Fruit fly (Drosophila melanogaster) whole organism, embryonic: ENCODE measurements around the gene crc.

Source experiments
- Adf1 ChIP-seq: fragments of 200-800 bp; sonication (Bioruptor generic); IDR thresholded peaks from 2 replicates; pipeline ENCODE4 v1.3.6; 2022; ENCODE audit warnings: missing biosample characterization, missing genetic modification characterization
- Aef1 ChIP-seq: fragments of 200-800 bp; sonication (Bioruptor generic); IDR thresholded peaks from 3 replicates; pipeline ENCODE4 v1.3.6; 2022; ENCODE audit warnings: missing biosample characterization, missing genetic modification characterization
- BEAF-32 ChIP-seq: fragments of 200-800 bp; sonication (Bioruptor generic); optimal IDR thresholded peaks from 3 replicates; lab custom pipeline; 2017; ENCODE audit warnings: missing biosample characterization, missing genetic modification characterization, mild to moderate bottlenecking, moderate library complexity, missing genetic modification reagents
- CG10321 ChIP-seq: fragments of 200-800 bp; sonication (Bioruptor generic); IDR thresholded peaks from 2 replicates; pipeline ENCODE4 v1.3.6; 2022; ENCODE audit warnings: missing biosample characterization, missing genetic modification characterization
- CG10366 ChIP-seq: fragments of 200-800 bp; sonication (Bioruptor generic); IDR thresholded peaks from 2 replicates; pipeline ENCODE4 v1.3.6; 2022; ENCODE audit warnings: missing biosample characterization, missing genetic modification characterization
- CG10543 ChIP-seq: fragments of 200-800 bp; sonication (Bioruptor generic); optimal IDR thresholded peaks from 3 replicates; lab custom pipeline; 2017; ENCODE audit warnings: missing biosample characterization, mild to moderate bottlenecking, missing genetic modification characterization, moderate library complexity
- CG11093 ChIP-seq: fragments of 200-800 bp; sonication (Bioruptor generic); IDR thresholded peaks from 3 replicates; pipeline ENCODE4 v1.3.6; 2022; ENCODE audit warnings: missing biosample characterization, missing genetic modification characterization
- CG11247 ChIP-seq: fragments of 200-800 bp; sonication (Bioruptor generic); IDR thresholded peaks from 2 replicates; pipeline ENCODE4 v1.3.6; 2022; ENCODE audit warnings: missing biosample characterization, missing genetic modification characterization
- CG12104 ChIP-seq: fragments of 200-800 bp; sonication (Bioruptor generic); optimal IDR thresholded peaks from 3 replicates; lab custom pipeline; 2016; ENCODE audit warnings: missing biosample characterization, missing genetic modification characterization
- CG12769 ChIP-seq: fragments of 200-800 bp; sonication (Bioruptor generic); optimal IDR thresholded peaks from 2 replicates; lab custom pipeline; 2019; ENCODE audit warnings: missing biosample characterization, mild to moderate bottlenecking, missing genetic modification characterization, moderate library complexity
- CG13894 ChIP-seq: fragments of 200-800 bp; sonication (Bioruptor generic); optimal IDR thresholded peaks from 3 replicates; lab custom pipeline; 2018; ENCODE audit warnings: missing biosample characterization, mild to moderate bottlenecking, missing genetic modification characterization, moderate library complexity
- CG14014 ChIP-seq: fragments of 200-800 bp; sonication (Bioruptor generic); IDR thresholded peaks from 2 replicates; pipeline ENCODE4 v1.3.6; 2022; ENCODE audit warnings: missing biosample characterization, missing genetic modification characterization
- CG1603 ChIP-seq: fragments of 200-800 bp; sonication (Bioruptor generic); optimal IDR thresholded peaks from 2 replicates; lab custom pipeline; 2019; ENCODE audit warnings: missing biosample characterization, mild to moderate bottlenecking, missing genetic modification characterization, moderate library complexity
- CG1792 ChIP-seq: fragments of 200-800 bp; sonication (Bioruptor generic); optimal IDR thresholded peaks from 2 replicates; lab custom pipeline; 2016; ENCODE audit warnings: missing biosample characterization, missing genetic modification characterization
- CG3065 ChIP-seq: fragments of 200-800 bp; sonication (Bioruptor generic); optimal IDR thresholded peaks from 2 replicates; lab custom pipeline; 2016; ENCODE audit warnings: missing biosample characterization, missing genetic modification characterization
- CG3281 ChIP-seq: fragments of 200-800 bp; sonication (Bioruptor generic); optimal IDR thresholded peaks from 3 replicates; lab custom pipeline; 2017; ENCODE audit warnings: missing biosample characterization, mild to moderate bottlenecking, missing genetic modification characterization
- CG34376 ChIP-seq: fragments of 200-800 bp; sonication (Bioruptor generic); optimal IDR thresholded peaks from 2 replicates; lab custom pipeline; 2018; ENCODE audit warnings: missing biosample characterization, mild to moderate bottlenecking, missing genetic modification characterization
- CG6813 ChIP-seq: fragments of 200-800 bp; sonication (Bioruptor generic); optimal IDR thresholded peaks from 2 replicates; lab custom pipeline; 2017; ENCODE audit warnings: missing biosample characterization, missing genetic modification characterization, mild to moderate bottlenecking, moderate library complexity, missing genetic modification reagents
- CG7372 ChIP-seq: fragments of 200-800 bp; sonication (Bioruptor generic); IDR thresholded peaks from 2 replicates; pipeline ENCODE4 v1.3.6; 2022; ENCODE audit warnings: missing biosample characterization, missing genetic modification characterization
- CG7745 ChIP-seq: fragments of 200-800 bp; sonication (Bioruptor generic); optimal IDR thresholded peaks from 2 replicates; lab custom pipeline; 2018; ENCODE audit warnings: missing biosample characterization, mild to moderate bottlenecking, missing genetic modification characterization, moderate library complexity
- CG7987 ChIP-seq: fragments of 200-800 bp; sonication (Bioruptor generic); optimal IDR thresholded peaks from 2 replicates; lab custom pipeline; 2018; ENCODE audit warnings: missing biosample characterization, mild to moderate bottlenecking, missing genetic modification characterization, moderate library complexity
- CG9215 ChIP-seq: fragments of 200-800 bp; sonication (Bioruptor generic); IDR thresholded peaks from 2 replicates; pipeline ENCODE4 v1.3.6; 2022; ENCODE audit warnings: missing biosample characterization, missing genetic modification characterization
- Deaf1 ChIP-seq: fragments of 200-800 bp; optimal IDR thresholded peaks from 3 replicates; lab custom pipeline; 2019; ENCODE audit warnings: missing biosample characterization, mild to moderate bottlenecking, missing genetic modification characterization, moderate library complexity
- Eip74EF ChIP-seq, 2 experiments: fragments of 200-800 bp in 1 of 2; fragments of >200 bp in 1 of 2; sonication (Bioruptor generic) in 1 of 2; optimal IDR thresholded peaks; 2 replicates each; lab custom pipeline; 2017 to 2019; ENCODE audit warnings: missing biosample characterization in 2 of 2, missing genetic modification characterization in 2 of 2, mild to moderate bottlenecking in 1 of 2, moderate library complexity in 1 of 2
- Fer3 ChIP-seq: fragments of 200-800 bp; sonication (Bioruptor generic); optimal IDR thresholded peaks from 2 replicates; lab custom pipeline; 2018; ENCODE audit warnings: missing biosample characterization, mild to moderate bottlenecking, missing genetic modification characterization, moderate library complexity
- HLH3B ChIP-seq: fragments of 200-800 bp; sonication (Bioruptor generic); IDR thresholded peaks from 2 replicates; pipeline ENCODE4 v1.3.6; 2022; ENCODE audit warnings: missing biosample characterization, missing genetic modification characterization
- Hand ChIP-seq: fragments of 200-800 bp; sonication (Bioruptor generic); optimal IDR thresholded peaks from 2 replicates; lab custom pipeline; 2017; ENCODE audit warnings: mild to moderate bottlenecking, missing biosample characterization, missing genetic modification reagents, missing genetic modification characterization
- HmgD ChIP-seq: fragments of 200-800 bp; sonication (Bioruptor generic); optimal IDR thresholded peaks from 3 replicates; lab custom pipeline; 2016; ENCODE audit warnings: missing biosample characterization, missing genetic modification characterization
- Hr39 ChIP-seq: fragments of >200 bp; optimal IDR thresholded peaks from 2 replicates; lab custom pipeline; 2017
- Hr51 ChIP-seq, 2 experiments: fragments of 200-800 bp; sonication (Bioruptor generic); optimal IDR thresholded peaks; 2 replicates in 1 of 2; 3 replicates in 1 of 2; lab custom pipeline; 2016 to 2018; ENCODE audit warnings: missing biosample characterization in 2 of 2, missing genetic modification characterization in 2 of 2, mild to moderate bottlenecking in 1 of 2, moderate library complexity in 1 of 2
- Lpt ChIP-seq: fragments of >200 bp; optimal IDR thresholded peaks from 2 replicates; lab custom pipeline; 2018; ENCODE audit warnings: missing biosample characterization, missing genetic modification characterization
- Med ChIP-seq: fragments of 200-800 bp; sonication (Bioruptor generic); peaks from one replicate; lab custom pipeline; 2016; ENCODE audit warnings: missing biosample characterization, missing genetic modification characterization, mild to moderate bottlenecking, inconsistent platforms, moderate library complexity
- Nf-YC ChIP-seq: fragments of 200-800 bp; optimal IDR thresholded peaks from 3 replicates; lab custom pipeline; 2019; ENCODE audit warnings: missing biosample characterization, mild to moderate bottlenecking, missing genetic modification characterization, moderate library complexity
- Oaz ChIP-seq: fragments of 200-800 bp; sonication (Bioruptor generic); IDR thresholded peaks from 2 replicates; pipeline ENCODE4 v1.3.6; 2022; ENCODE audit warnings: missing biosample characterization, missing genetic modification characterization
- Rx ChIP-seq: fragments of 200-800 bp; sonication (Bioruptor generic); IDR thresholded peaks from 2 replicates; pipeline ENCODE4 v1.3.6; 2022; ENCODE audit warnings: missing biosample characterization, missing genetic modification characterization
- amos ChIP-seq: fragments of 200-800 bp; sonication (Bioruptor generic); IDR thresholded peaks from 2 replicates; pipeline ENCODE4 v1.3.6; 2022; ENCODE audit warnings: missing biosample characterization, missing genetic modification characterization; ENCODE audit not compliant: partially characterized antibody
- bowl ChIP-seq: fragments of 200-800 bp; sonication (Bioruptor generic); IDR thresholded peaks from 2 replicates; pipeline ENCODE4 v1.3.6; 2022; ENCODE audit warnings: missing biosample characterization, missing genetic modification characterization
- croc ChIP-seq: fragments of 200-800 bp; sonication (Bioruptor generic); conservative IDR thresholded peaks from 3 replicates; pipeline ENCODE4 v1.3.6; 2022; ENCODE audit warnings: missing biosample characterization, missing genetic modification characterization
- dati ChIP-seq: fragments of 200-800 bp; sonication (Bioruptor generic); IDR thresholded peaks from 2 replicates; pipeline ENCODE4 v1.3.6; 2022; ENCODE audit warnings: missing biosample characterization, missing genetic modification characterization
- disco-r ChIP-seq: fragments of 200-800 bp; sonication (Bioruptor generic); optimal IDR thresholded peaks from 2 replicates; lab custom pipeline; 2016; ENCODE audit warnings: missing biosample characterization, missing genetic modification characterization
- exex ChIP-seq: fragments of 200-800 bp; sonication (Bioruptor generic); optimal IDR thresholded peaks from 4 replicates; lab custom pipeline; 2018; ENCODE audit warnings: missing biosample characterization, mild to moderate bottlenecking, missing genetic modification characterization, moderate library complexity
- grn ChIP-seq: fragments of 200-800 bp; sonication (Bioruptor generic); optimal IDR thresholded peaks from 3 replicates; lab custom pipeline; 2017; ENCODE audit warnings: missing biosample characterization, missing genetic modification characterization
- h ChIP-seq: fragments of >200 bp; optimal IDR thresholded peaks from 2 replicates; lab custom pipeline; 2017
- her ChIP-seq: fragments of 200-800 bp; sonication (Bioruptor generic); optimal IDR thresholded peaks from 2 replicates; lab custom pipeline; 2016; ENCODE audit warnings: missing biosample characterization, missing genetic modification characterization
- kah ChIP-seq: fragments of 200-800 bp; sonication (Bioruptor generic); optimal IDR thresholded peaks from 2 replicates; lab custom pipeline; 2018; ENCODE audit warnings: missing biosample characterization, mild to moderate bottlenecking, missing genetic modification characterization
- lov ChIP-seq, 2 experiments: fragments of 200-800 bp in 1 of 2; fragments of >200 bp in 1 of 2; sonication (Bioruptor generic) in 1 of 2; IDR thresholded peaks in 1 of 2; optimal IDR thresholded peaks in 1 of 2; 2 replicates in 1 of 2; 3 replicates in 1 of 2; pipeline versions ENCODE4 v1.3.6 to Lab custom; 2017 to 2022; ENCODE audit warnings: missing biosample characterization in 1 of 2, missing genetic modification characterization in 1 of 2
- pho ChIP-seq: fragments of 200-800 bp; sonication (Bioruptor generic); optimal IDR thresholded peaks from 2 replicates; lab custom pipeline; 2016; ENCODE audit warnings: missing biosample characterization, missing genetic modification characterization
- pita ChIP-seq: fragments of 200-800 bp; sonication (Bioruptor generic); optimal IDR thresholded peaks from 2 replicates; lab custom pipeline; 2017; ENCODE audit warnings: missing biosample characterization, mild to moderate bottlenecking, missing genetic modification characterization
- repo ChIP-seq: fragments of 200-800 bp; sonication (Bioruptor generic); optimal IDR thresholded peaks from 2 replicates; lab custom pipeline; 2016; ENCODE audit warnings: missing biosample characterization, missing genetic modification characterization
- seq ChIP-seq: fragments of 200-800 bp; sonication (Bioruptor generic); IDR thresholded peaks from 2 replicates; pipeline ENCODE4 v1.3.6; 2022; ENCODE audit warnings: missing biosample characterization, missing genetic modification characterization
- yki ChIP-seq: fragments of >200 bp; optimal IDR thresholded peaks from 3 replicates; lab custom pipeline; 2018

Gene crc

DNA sequence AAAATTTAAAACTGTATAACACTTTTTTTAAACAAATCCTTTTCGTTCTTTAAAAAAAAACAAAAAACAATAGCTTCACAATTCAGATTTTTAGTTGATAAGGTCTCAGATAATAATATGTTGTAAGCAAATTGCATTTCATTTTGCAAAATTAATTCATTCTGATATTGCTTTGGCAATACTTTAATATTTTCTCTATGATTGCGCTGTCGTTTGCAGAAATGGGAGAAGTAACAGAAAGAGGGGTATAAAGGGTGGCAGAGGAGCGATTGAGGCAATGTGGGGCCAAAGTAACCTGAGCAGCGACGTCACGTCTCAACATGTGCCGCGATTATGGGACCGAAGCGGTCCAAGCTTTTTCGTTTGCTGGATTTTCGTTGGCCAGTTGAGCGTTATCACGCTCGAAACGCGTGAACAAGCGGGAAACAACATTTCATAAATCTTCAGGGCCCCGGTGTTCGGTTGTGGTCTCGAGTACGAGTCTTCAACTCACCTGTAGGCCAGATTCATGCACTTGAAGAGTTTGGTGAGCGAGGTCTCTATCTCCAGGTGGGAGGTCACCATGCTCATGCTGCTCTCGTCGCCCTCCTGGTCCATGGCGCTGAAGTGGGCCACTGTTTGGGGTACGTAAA lies 2.8 kb upstream of the crc start (continued):
- TF ChIP-seq CG10321 (no peak), amos (GFP tag; lab: Robert Waterston, UW) (no peak), grn (GFP tag; lab: Kevin White, UChicago) (no peak), CG6813 (no peak), disco-r (GFP tag; lab: Kevin White, UChicago) (no peak), CG7745 (tag; lab: Kevin White, UChicago) (no peak), Aef1 (GFP tag; lab: Robert Waterston, UW) (no peak), HLH3B (GFP tag; lab: Robert Waterston, UW) (no peak), BEAF-32 (GFP tag; lab: Kevin White, UChicago) (no peak), CG14014 (GFP tag; lab: Robert Waterston, UW) (no peak), seq (no peak), CG11093 (GFP tag; lab: Robert Waterston, UW) (no peak), HmgD (GFP tag; lab: Kevin White, UChicago) (no peak), Deaf1 (peak; percentile 53), Oaz (GFP tag; lab: Robert Waterston, UW) (no peak), pita (GFP tag; lab: Kevin White, UChicago) (no peak), CG3065 (GFP tag; lab: Kevin White, UChicago) (no peak), Med (GFP tag; lab: Kevin White, UChicago) (peak; percentile 66), CG1603 (tag; lab: Kevin White, UChicago) (no peak), h (lab: Kevin White, UChicago) (no peak), lov (optimal IDR thresholded peaks at IDR 0.05; lab: Kevin White, UChicago) (no peak), lov (GFP tag; IDR thresholded peaks at IDR 0.05; lab: Robert Waterston, UW) (no peak), Hr39 (lab: Kevin White, UChicago) (no peak), Rx (no peak), kah (GFP tag; lab: Kevin White, UChicago) (no peak), CG12104 (GFP tag; lab: Kevin White, UChicago) (no peak), CG10543 (GFP tag; lab: Kevin White, UChicago) (peak; percentile 59), exex (peak; percentile 17), Hr51 (GFP tag; optimal IDR thresholded peaks at IDR 0.05; lab: Kevin White, UChicago) (no peak), Adf1 (GFP tag; lab: Robert Waterston, UW) (0 out of 2 replicates have a peak, but pooled peaks have one; percentile 39), bowl (0 out of 2 replicates have a peak, but pooled peaks have one; percentile 5), CG7372 (GFP tag; lab: Robert Waterston, UW) (no peak), dati (no peak), croc (GFP tag; lab: Robert Waterston, UW) (no peak), CG3281 (no peak), CG1792 (GFP tag; lab: Kevin White, UChicago) (no peak), CG34376 (peak; percentile 18), Nf-YC (tag; lab: Kevin White, UChicago) (peak; percentile 35), CG13894 (no peak), CG12769 (peak; percentile 70), CG11247 (GFP tag; lab: Robert Waterston, UW) (no peak), her (GFP tag; lab: Kevin White, UChicago) (no peak), Hand (GFP tag; lab: Kevin White, UChicago) (no peak), Lpt (GFP tag; lab: Kevin White, UChicago) (no peak), pho (GFP tag; lab: Kevin White, UChicago) (no peak), yki (lab: Kevin White, UChicago) (no peak), Eip74EF (GFP tag; optimal IDR thresholded peaks at IDR 0.05; lab: Kevin White, UChicago) (no peak), Fer3 (tag; lab: Kevin White, UChicago) (no peak), CG7987 (GFP tag; lab: Kevin White, UChicago) (peak; percentile 99), repo (GFP tag; lab: Kevin White, UChicago) (no peak), CG9215 (GFP tag; lab: Robert Waterston, UW) (no peak), CG10366 (GFP tag; lab: Robert Waterston, UW) (no peak)
